Worm (Caenorhabditis elegans): Measurements from ENCODE around the gene msp-33.

- no peak for TF ChIP-seq egl-27 (tag; optimal IDR thresholded peaks at IDR 0.05)
- no peak for TF ChIP-seq pqm-1 (tag; optimal IDR thresholded peaks at IDR 0.05)
- TF ChIP-seq nhr-77 (tag; optimal IDR thresholded peaks at IDR 0.05) = no peak
- TF ChIP-seq ztf-11 (tag; optimal IDR thresholded peaks at IDR 0.05) = no peak
- TF ChIP-seq nhr-76 (tag; optimal IDR thresholded peaks at IDR 0.05) = no peak
- TF ChIP-seq ama-1 (optimal IDR thresholded peaks at IDR 0.05) = no peak
- no peak for TF ChIP-seq snpc-4 (tag; optimal IDR thresholded peaks at IDR 0.05)
- TF ChIP-seq lin-39 (tag; optimal IDR thresholded peaks at IDR 0.05) = no peak
Observed at ce11 chrII:4937743-4938142, 45.2 kb upstream of the msp-33 start, which contains the start of gene ZK546.4.
